Fruit fly (Drosophila melanogaster): ENCODE results near the gene polo.

Gene polo

DNA sequence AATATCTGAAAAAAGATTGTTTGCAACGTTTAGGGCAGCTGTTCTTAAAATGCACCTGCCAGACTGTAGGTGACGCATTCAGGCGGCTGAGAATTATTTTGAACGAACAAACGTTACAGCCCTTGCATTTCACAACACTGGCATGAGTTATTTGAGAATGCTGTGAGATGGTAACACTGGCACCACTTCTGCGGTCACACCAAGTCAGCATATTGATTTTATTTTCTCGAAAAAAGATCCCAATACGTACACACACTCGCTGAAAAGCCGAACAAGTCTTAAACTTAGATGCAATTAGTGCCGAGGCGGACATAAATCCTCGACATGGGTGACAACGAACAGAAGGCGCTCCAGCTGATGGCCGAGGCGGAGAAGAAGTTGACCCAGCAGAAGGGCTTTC lies 4.0 kb downstream of the polo start, which contains the start of gene alphaSnap (continued):
- no peak for TF ChIP-seq CG11762 (GFP tag; optimal IDR thresholded peaks at IDR 0.05; ENCODE audit: insufficient read depth)
- TF ChIP-seq eg (GFP tag; IDR thresholded peaks at IDR 0.05), result no peak
- TF ChIP-seq Met (GFP tag; optimal IDR thresholded peaks at IDR 0.05), result no peak
- peak; percentile 51 for TF ChIP-seq esn (GFP tag; optimal IDR thresholded peaks at IDR 0.05)
- TF ChIP-seq CG6276 (GFP tag; optimal IDR thresholded peaks at IDR 0.05), result no peak
- TF ChIP-seq dac (GFP tag; optimal IDR thresholded peaks at IDR 0.05), result no peak
- peak; percentile 26 for TF ChIP-seq CG1621 (tag; optimal IDR thresholded peaks at IDR 0.05)

DNA sequence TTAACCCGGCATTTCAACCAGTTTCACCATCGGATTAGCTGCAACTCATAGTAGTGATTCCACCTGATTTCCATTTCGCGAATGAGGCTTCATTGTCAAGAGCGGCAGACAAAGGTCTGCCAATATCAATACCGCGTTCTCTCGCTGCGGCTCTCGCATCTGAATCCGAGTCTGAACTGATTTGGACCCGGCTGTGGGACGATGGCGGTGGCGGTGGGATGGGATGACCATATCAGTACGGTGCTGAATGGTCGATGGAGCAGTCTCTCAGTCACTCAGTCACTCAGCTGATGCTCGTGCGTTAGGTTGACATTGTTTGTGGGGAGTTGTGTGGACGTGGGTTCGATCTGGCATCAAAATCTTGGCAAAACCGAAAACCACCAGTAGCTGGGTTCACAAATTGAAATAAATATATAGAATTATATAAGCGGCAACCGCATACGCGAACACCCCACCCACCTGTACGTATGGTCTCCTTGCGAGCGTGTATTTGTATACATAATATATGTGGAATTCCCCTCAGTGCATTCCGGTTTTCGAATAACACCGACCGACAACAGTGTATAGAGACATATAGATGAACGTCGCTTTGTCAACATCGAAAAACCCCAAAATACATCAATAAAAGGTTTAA lies 7.6 kb downstream of the polo start, which contains the start of gene Spn77Ba:
Gene Spn77Ba, plus strand, starts transcription at position 235 of the 634 bp plus-strand sequence.
- TF ChIP-seq CG1621 (tag; optimal IDR thresholded peaks at IDR 0.05) (peak; percentile 53), fkh (GFP tag; optimal IDR thresholded peaks at IDR 0.05) (no peak), Hr39 (GFP tag; optimal IDR thresholded peaks at IDR 0.05) (no peak), esn (GFP tag; optimal IDR thresholded peaks at IDR 0.05) (no peak), Sox14 (GFP tag; optimal IDR thresholded peaks at IDR 0.05) (peak; percentile 42), OdsH (GFP tag; optimal IDR thresholded peaks at IDR 0.05) (no peak), fd59A (GFP tag; optimal IDR thresholded peaks at IDR 0.05) (no peak), Met (GFP tag; optimal IDR thresholded peaks at IDR 0.05) (peak; percentile 13), CG6808 (GFP tag; optimal IDR thresholded peaks at IDR 0.05) (peak; percentile 44), vri (GFP tag; optimal IDR thresholded peaks at IDR 0.05) (peak; percentile 77), ss (GFP tag; optimal IDR thresholded peaks at IDR 0.05) (peak; percentile 62 to 71), CG31627 (GFP tag; optimal IDR thresholded peaks at IDR 0.05) (no peak), Ets96B (tag; optimal IDR thresholded peaks at IDR 0.05) (no peak), Blimp-1 (GFP tag; optimal IDR thresholded peaks at IDR 0.05) (no peak), Eip75B (GFP tag; optimal IDR thresholded peaks at IDR 0.05) (peak; percentile 27), Gug (GFP tag; IDR thresholded peaks at IDR 0.05) (no peak), acj6 (GFP tag; optimal IDR thresholded peaks at IDR 0.05) (no peak), svp (GFP tag) (peak; percentile 89), topi (GFP tag; optimal IDR thresholded peaks at IDR 0.05) (no peak), Sox15 (GFP tag; optimal IDR thresholded peaks at IDR 0.05) (no peak), cyc (GFP tag; optimal IDR thresholded peaks at IDR 0.05) (no peak), salr (GFP tag; optimal IDR thresholded peaks at IDR 0.05) (no peak), dsx (GFP tag; optimal IDR thresholded peaks at IDR 0.05; ENCODE audit: poor library complexity, severe bottlenecking) (peak; percentile 57), CG32006 (GFP tag; optimal IDR thresholded peaks at IDR 0.05) (no peak), CG8632 (GFP tag; optimal IDR thresholded peaks at IDR 0.05) (peak; percentile 11), CG16779 (tag; optimal IDR thresholded peaks at IDR 0.05) (no peak), CG8319 (GFP tag; optimal IDR thresholded peaks at IDR 0.05) (no peak), CG6854 (GFP tag; optimal IDR thresholded peaks at IDR 0.05) (peak; percentile 58), CG3919 (GFP tag; optimal IDR thresholded peaks at IDR 0.05) (peak; percentile 58), Sox102F (GFP tag; optimal IDR thresholded peaks at IDR 0.05) (peak; percentile 23), dac (GFP tag; optimal IDR thresholded peaks at IDR 0.05) (no peak), CG15336 (GFP tag; IDR thresholded peaks at IDR 0.05) (no peak), CG9139 (GFP tag; optimal IDR thresholded peaks at IDR 0.05) (peak; percentile 49), achi (GFP tag; optimal IDR thresholded peaks at IDR 0.05) (peak; percentile 20), CG6163 (GFP tag; IDR thresholded peaks at IDR 0.05) (peak; percentile 68; the same call in 2 of the 3 replicates), CG7368 (GFP tag; optimal IDR thresholded peaks at IDR 0.05) (peak; percentile 42), fd85E (GFP tag; optimal IDR thresholded peaks at IDR 0.05) (no peak), Lpt (GFP tag; optimal IDR thresholded peaks at IDR 0.05) (peak; percentile 8), Eip78C (GFP tag) (peak; percentile 78), CG3032 (tag; optimal IDR thresholded peaks at IDR 0.05) (no peak), spab (GFP tag; optimal IDR thresholded peaks at IDR 0.05) (no peak), eg (GFP tag; IDR thresholded peaks at IDR 0.05) (no peak; the same call in 2 of the 3 replicates), net (GFP tag; optimal IDR thresholded peaks at IDR 0.05) (peak; percentile 57)
